Worm (Caenorhabditis elegans): Measurements from ENCODE around the gene msd-2.

The msd-2 gene

DNA sequence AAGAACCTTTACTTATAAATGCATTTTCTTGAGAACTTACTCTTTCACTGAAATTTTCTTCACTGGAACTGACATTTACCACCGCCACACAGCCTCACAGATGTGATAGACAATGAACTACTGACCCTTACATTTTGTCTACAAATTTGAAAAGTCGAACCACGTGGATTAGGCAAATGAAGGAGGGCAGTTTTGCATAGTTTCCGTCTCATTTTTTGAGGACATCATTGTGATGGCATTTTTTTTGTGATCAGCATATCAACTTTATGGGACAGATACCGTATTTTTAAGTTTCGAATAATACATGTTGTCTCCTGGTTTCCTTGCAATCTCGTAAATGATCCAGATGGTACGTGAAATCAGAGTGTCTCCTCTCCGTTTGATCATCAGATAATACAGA lies 43.6 kb downstream of the msd-2 start, which contains the start of gene W01B6.3:
Gene W01B6.3 (minus strand): TSS at position 101 of the 400 bp plus-strand sequence.
- no peak for TF ChIP-seq lir-3 (tag; optimal IDR thresholded peaks at IDR 0.05; ENCODE audit: poor library complexity)
- no peak for TF ChIP-seq egl-27 (tag; optimal IDR thresholded peaks at IDR 0.05)
- TF ChIP-seq zag-1 (tag; optimal IDR thresholded peaks at IDR 0.05): no peak
- TF ChIP-seq blmp-1 (tag; optimal IDR thresholded peaks at IDR 0.05): no peak
- TF ChIP-seq swsn-7 (tag; optimal IDR thresholded peaks at IDR 0.05): no peak
- TF ChIP-seq tbx-2 (tag; optimal IDR thresholded peaks at IDR 0.05): no peak
- TF ChIP-seq pqm-1 (tag; optimal IDR thresholded peaks at IDR 0.05): no peak
- TF ChIP-seq hlh-17 (GFP tag; optimal IDR thresholded peaks at IDR 0.05; ENCODE audit: borderline replicate concordance): no peak
- no peak for TF ChIP-seq jun-1 (tag; optimal IDR thresholded peaks at IDR 0.05)
- no peak for TF ChIP-seq pag-3 (tag; optimal IDR thresholded peaks at IDR 0.05; ENCODE audit: borderline replicate concordance, insufficient read depth)
- TF ChIP-seq rnt-1 (tag; optimal IDR thresholded peaks at IDR 0.05): no peak
- no peak for TF ChIP-seq sup-37 (GFP tag; optimal IDR thresholded peaks at IDR 0.05)
- no peak for TF ChIP-seq ets-5 (GFP tag; IDR thresholded peaks at IDR 0.05)
- TF ChIP-seq nhr-12 (tag; optimal IDR thresholded peaks at IDR 0.05): no peak
- no peak for TF ChIP-seq unc-130 (tag; optimal IDR thresholded peaks at IDR 0.05)

DNA sequence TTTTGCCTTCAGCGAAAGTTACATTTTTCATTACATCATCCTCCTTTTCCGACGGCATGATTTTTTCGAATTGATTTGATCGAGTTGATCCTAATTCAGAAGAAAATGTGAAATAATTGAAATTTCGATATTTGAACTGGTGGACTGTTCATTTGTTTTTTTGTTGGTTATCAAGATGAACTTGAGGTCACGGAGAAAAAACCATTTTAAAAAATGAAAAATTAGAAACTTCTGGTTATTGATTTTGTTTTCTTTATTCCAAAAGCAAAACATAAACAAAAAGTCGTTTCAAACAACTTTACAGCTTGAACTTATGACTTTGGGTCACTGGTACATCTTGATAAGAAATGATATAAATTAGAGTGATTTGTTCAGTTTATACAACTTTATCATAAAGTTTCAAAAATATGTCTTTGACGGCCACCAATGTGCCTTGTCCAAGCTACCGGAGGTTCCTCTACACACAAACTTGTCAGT lies 46.2 kb downstream of the msd-2 start, which contains the start of the genes ttbk-4 and W01B6.4:
Gene ttbk-4 (minus strand): TSS at position 101 of the 477 bp plus-strand sequence.
Gene W01B6.4 (plus strand): TSS at position 427 of the 477 bp plus-strand sequence.
- no peak for TF ChIP-seq unc-86 (tag; optimal IDR thresholded peaks at IDR 0.05)
- no peak for TF ChIP-seq zip-4 (GFP tag; optimal IDR thresholded peaks at IDR 0.05)
- no peak for TF ChIP-seq nhr-28 (tag; optimal IDR thresholded peaks at IDR 0.05)
- no peak for TF ChIP-seq pqm-1 (tag; optimal IDR thresholded peaks at IDR 0.05)
- no peak for TF ChIP-seq ceh-8 (GFP tag; optimal IDR thresholded peaks at IDR 0.05)
- TF ChIP-seq ceh-90 (tag; optimal IDR thresholded peaks at IDR 0.05): no peak
- TF ChIP-seq tlp-1 (tag; optimal IDR thresholded peaks at IDR 0.05): no peak
- TF ChIP-seq grh-1 (GFP tag; IDR thresholded peaks at IDR 0.05): no peak
- no peak for TF ChIP-seq unc-62 (GFP tag; optimal IDR thresholded peaks at IDR 0.05)
- TF ChIP-seq sptf-1 (tag; optimal IDR thresholded peaks at IDR 0.05): no peak

DNA sequence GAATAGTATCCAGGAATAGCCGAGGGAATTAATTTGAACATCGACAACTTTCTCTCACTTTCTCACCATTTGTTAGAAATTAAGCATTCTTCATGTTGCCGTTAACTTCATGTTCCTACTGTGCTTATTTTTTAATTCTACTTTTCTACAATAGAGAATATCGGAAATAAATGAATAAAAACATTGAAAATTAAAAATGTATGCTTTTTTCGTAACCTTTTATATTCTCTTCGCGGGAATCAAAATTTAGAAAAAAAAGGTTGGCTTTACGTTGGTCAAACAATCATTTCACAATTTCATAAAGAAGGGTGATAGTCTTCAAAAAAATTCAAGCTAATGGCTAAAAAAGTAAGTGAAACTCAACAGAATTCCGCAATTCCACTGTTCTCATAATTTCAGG lies 47.0 kb downstream of the msd-2 start, which contains the start of gene W01B6.5:
Gene W01B6.5 (plus strand): TSS at position 301 of the 400 bp plus-strand sequence.
- TF ChIP-seq mef-2 (tag; optimal IDR thresholded peaks at IDR 0.05): no peak
- TF ChIP-seq efl-1 (optimal IDR thresholded peaks at IDR 0.05): no peak
- peak in 1 of 2 experiments; percentile 40 for TF ChIP-seq efl-1 (GFP tag; optimal IDR thresholded peaks at IDR 0.05 in 1 of 2)

DNA sequence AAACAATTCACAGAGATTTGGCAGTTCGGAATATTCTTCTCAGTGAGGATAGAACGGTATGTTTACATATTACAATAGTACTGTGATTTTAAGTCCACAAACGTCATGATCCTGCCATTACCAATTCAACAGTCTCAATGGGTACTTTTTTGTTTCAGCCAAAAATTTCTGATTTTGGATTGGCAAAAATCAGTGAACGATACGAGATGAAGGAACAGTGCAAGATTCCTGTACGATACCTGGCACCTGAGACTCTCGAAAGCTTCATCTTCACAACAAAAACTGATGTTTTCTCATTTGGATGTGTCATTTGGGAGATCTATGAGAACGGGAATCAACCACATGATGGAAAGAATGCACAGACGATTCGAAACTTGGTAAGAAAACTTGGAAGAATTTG lies 49.1 kb downstream of the msd-2 start:
- no peak for TF ChIP-seq swsn-7 (tag; optimal IDR thresholded peaks at IDR 0.05)
- TF ChIP-seq hlh-17 (GFP tag; optimal IDR thresholded peaks at IDR 0.05; ENCODE audit: borderline replicate concordance): no peak
- no peak for TF ChIP-seq vab-15 (tag; optimal IDR thresholded peaks at IDR 0.05)
- no peak for TF ChIP-seq jun-1 (tag; optimal IDR thresholded peaks at IDR 0.05)
- no peak for TF ChIP-seq lin-14 (GFP tag; optimal IDR thresholded peaks at IDR 0.05)
- no peak for TF ChIP-seq blmp-1 (tag; optimal IDR thresholded peaks at IDR 0.05)

All from whole organism, L1 larva.